Worm (Caenorhabditis elegans) whole organism, L3 larva: Measurements from ENCODE around the gene C03B1.17.

Source experiments
- ceh-82 ChIP-seq: fragments of 150-350 bp; optimal IDR thresholded peaks from 2 replicates; lab custom pipeline; 2014; ENCODE audit warnings: missing biosample characterization, missing genetic modification characterization
- lin-39 ChIP-seq: fragments of 150-350 bp; optimal IDR thresholded peaks from 2 replicates; lab custom pipeline; 2018; ENCODE audit warnings: missing biosample characterization, missing genetic modification reagents, missing genetic modification characterization
- nhr-28 ChIP-seq: fragments of 150-350 bp; optimal IDR thresholded peaks from 2 replicates; lab custom pipeline; 2014; ENCODE audit warnings: missing biosample characterization, missing genetic modification characterization
- nhr-76 ChIP-seq: fragments of 150-350 bp; sonication (generic microtip); optimal IDR thresholded peaks from 5 replicates; lab custom pipeline; 2014; ENCODE audit warnings: missing biosample characterization, missing genetic modification characterization
- pha-4 ChIP-seq: fragments of 150-350 bp; optimal IDR thresholded peaks from 2 replicates; lab custom pipeline; 2014; ENCODE audit warnings: missing biosample characterization, missing genetic modification reagents, missing genetic modification characterization
- pqm-1 ChIP-seq: fragments of 150-350 bp; optimal IDR thresholded peaks from 2 replicates; lab custom pipeline; 2017; ENCODE audit warnings: missing biosample characterization, missing genetic modification characterization, inconsistent platforms
- zag-1 ChIP-seq: fragments of 150-350 bp; optimal IDR thresholded peaks from 2 replicates; lab custom pipeline; 2014; ENCODE audit warnings: missing biosample characterization, missing genetic modification characterization
- ztf-11 ChIP-seq: fragments of 150-350 bp; optimal IDR thresholded peaks from 2 replicates; lab custom pipeline; 2014; ENCODE audit warnings: missing biosample characterization, missing genetic modification characterization
- ztf-4 ChIP-seq: fragments of 150-350 bp; optimal IDR thresholded peaks from 2 replicates; lab custom pipeline; 2014; ENCODE audit warnings: missing biosample characterization, missing genetic modification characterization

ce11 chrX:6420681-6421080, 47.2 kb downstream of the C03B1.17 start, which contains the start of gene K10C2.12:
- TF ChIP-seq pqm-1 (tag; lab: Kevin White, UChicago) (no peak), ztf-4 (tag; lab: Kevin White, UChicago) (no peak), pha-4 (no peak), lin-39 (tag; lab: Kevin White, UChicago) (no peak), nhr-76 (tag; lab: Kevin White, UChicago) (no peak), ceh-82 (tag; lab: Kevin White, UChicago) (no peak), nhr-28 (tag; lab: Kevin White, UChicago) (no peak), ztf-11 (no peak), zag-1 (tag; lab: Kevin White, UChicago) (no peak)
